Fruit fly (Drosophila melanogaster) whole organism, embryonic: Measurements from ENCODE around the gene CG43338.

ENCODE experiments used
- CG10147 ChIP-seq: fragments of 200-800 bp; sonication (Bioruptor generic); optimal IDR thresholded peaks from 2 replicates; lab custom pipeline; 2019; ENCODE audit warnings: missing biosample characterization, mild to moderate bottlenecking, missing genetic modification characterization, moderate library complexity
- CG10321 ChIP-seq: fragments of 200-800 bp; sonication (Bioruptor generic); IDR thresholded peaks from 2 replicates; pipeline ENCODE4 v1.3.6; 2022; ENCODE audit warnings: missing biosample characterization, missing genetic modification characterization
- CG10431 ChIP-seq: fragments of 200-800 bp; sonication (Bioruptor generic); optimal IDR thresholded peaks from 3 replicates; lab custom pipeline; 2018; ENCODE audit warnings: missing biosample characterization, mild to moderate bottlenecking, missing genetic modification characterization
- CG11085 ChIP-seq: fragments of 200-800 bp; sonication (Bioruptor generic); IDR thresholded peaks from 2 replicates; pipeline ENCODE4 v1.3.6; 2022; ENCODE audit warnings: missing biosample characterization, missing genetic modification characterization
- CG11398 ChIP-seq: fragments of 200-800 bp; sonication (Bioruptor generic); optimal IDR thresholded peaks from 2 replicates; lab custom pipeline; 2016; ENCODE audit warnings: missing biosample characterization, missing genetic modification characterization
- CG14667 ChIP-seq: fragments of 200-800 bp; sonication (Bioruptor generic); IDR thresholded peaks from 2 replicates; pipeline ENCODE4 v1.3.6; 2022; ENCODE audit warnings: missing biosample characterization, missing genetic modification characterization
- CG15011 ChIP-seq: fragments of 200-800 bp; sonication (Bioruptor generic); optimal IDR thresholded peaks from 3 replicates; lab custom pipeline; 2018; ENCODE audit warnings: missing biosample characterization, mild to moderate bottlenecking, missing genetic modification characterization
- CG15073 ChIP-seq: fragments of 200-800 bp; sonication (Bioruptor generic); optimal IDR thresholded peaks from 2 replicates; lab custom pipeline; 2016; ENCODE audit warnings: missing biosample characterization, missing genetic modification characterization
- CG17359 ChIP-seq: fragments of 200-800 bp; sonication (Bioruptor generic); optimal IDR thresholded peaks from 3 replicates; lab custom pipeline; 2018; ENCODE audit warnings: missing biosample characterization, mild to moderate bottlenecking, missing genetic modification characterization, moderate library complexity
- CG18599 ChIP-seq: fragments of 200-800 bp; sonication (Bioruptor generic); optimal IDR thresholded peaks from 3 replicates; lab custom pipeline; 2017; ENCODE audit warnings: missing biosample characterization, missing genetic modification characterization, mild to moderate bottlenecking, moderate library complexity, missing genetic modification reagents
- CG31224 ChIP-seq: fragments of 200-800 bp; sonication (Bioruptor generic); IDR thresholded peaks from 2 replicates; pipeline ENCODE4 v1.3.6; 2022; ENCODE audit warnings: missing biosample characterization, missing genetic modification characterization
- CG4360 ChIP-seq: fragments of 200-800 bp; sonication (Bioruptor generic); IDR thresholded peaks from 2 replicates; pipeline ENCODE4 v1.3.6; 2022; ENCODE audit warnings: missing biosample characterization, missing genetic modification characterization
- CG6813 ChIP-seq: fragments of 200-800 bp; sonication (Bioruptor generic); optimal IDR thresholded peaks from 2 replicates; lab custom pipeline; 2017; ENCODE audit warnings: missing biosample characterization, missing genetic modification characterization, mild to moderate bottlenecking, moderate library complexity, missing genetic modification reagents
- Camta ChIP-seq: fragments of 200-800 bp; sonication (Bioruptor generic); optimal IDR thresholded peaks from 2 replicates; lab custom pipeline; 2016; ENCODE audit warnings: missing biosample characterization, missing genetic modification characterization
- Dek ChIP-seq: fragments of 200-800 bp; sonication (Bioruptor generic); optimal IDR thresholded peaks from 3 replicates; lab custom pipeline; 2019; ENCODE audit warnings: missing biosample characterization, mild to moderate bottlenecking, missing genetic modification characterization, moderate library complexity
- Dip2 ChIP-seq: fragments of 200-800 bp; sonication (Bioruptor generic); IDR thresholded peaks from 2 replicates; pipeline ENCODE4 v1.3.6; 2022; ENCODE audit warnings: missing biosample characterization, missing genetic modification characterization
- Doc2 ChIP-seq: fragments of 200-800 bp; sonication (Bioruptor generic); IDR thresholded peaks from 2 replicates; pipeline ENCODE4 v1.3.6; 2022; ENCODE audit warnings: missing biosample characterization, missing genetic modification characterization
- Doc3 ChIP-seq: fragments of 200-800 bp; sonication (Bioruptor generic); IDR thresholded peaks from 3 replicates; pipeline ENCODE4 v1.3.6; 2022; ENCODE audit warnings: missing biosample characterization, missing genetic modification characterization; ENCODE audit not compliant: partially characterized antibody
- Dref ChIP-seq: fragments of 200-800 bp; sonication (Bioruptor generic); IDR thresholded peaks from 2 replicates; pipeline ENCODE4 v1.3.6; 2022; ENCODE audit warnings: missing biosample characterization, missing genetic modification characterization
- Drgx ChIP-seq: fragments of 200-800 bp; sonication (Bioruptor generic); IDR thresholded peaks from 2 replicates; pipeline ENCODE4 v1.3.6; 2022; ENCODE audit warnings: missing biosample characterization, missing genetic modification characterization
- E2f2 ChIP-seq: fragments of 200-800 bp; sonication (Bioruptor generic); IDR thresholded peaks from 2 replicates; pipeline ENCODE4 v1.3.6; 2022; ENCODE audit warnings: missing biosample characterization, missing genetic modification characterization
- Fer1 ChIP-seq: fragments of 200-800 bp; sonication (Bioruptor generic); optimal IDR thresholded peaks from 2 replicates; lab custom pipeline; 2017; ENCODE audit warnings: missing biosample characterization, mild to moderate bottlenecking, missing genetic modification characterization
- Fer3 ChIP-seq: fragments of 200-800 bp; sonication (Bioruptor generic); optimal IDR thresholded peaks from 2 replicates; lab custom pipeline; 2018; ENCODE audit warnings: missing biosample characterization, mild to moderate bottlenecking, missing genetic modification characterization, moderate library complexity
- Hey ChIP-seq: fragments of 200-800 bp; sonication (Bioruptor generic); optimal IDR thresholded peaks from 3 replicates; lab custom pipeline; 2018; ENCODE audit warnings: missing biosample characterization, mild to moderate bottlenecking, missing genetic modification characterization
- HmgZ ChIP-seq: fragments of 200-800 bp; sonication (Bioruptor generic); optimal IDR thresholded peaks from 2 replicates; lab custom pipeline; 2018; ENCODE audit warnings: missing biosample characterization, mild to moderate bottlenecking, missing genetic modification characterization
- NK7.1 ChIP-seq: fragments of 200-800 bp; sonication (Bioruptor generic); optimal IDR thresholded peaks from 3 replicates; lab custom pipeline; 2016; ENCODE audit warnings: missing biosample characterization, missing genetic modification characterization
- Nf-YC ChIP-seq: fragments of 200-800 bp; optimal IDR thresholded peaks from 3 replicates; lab custom pipeline; 2019; ENCODE audit warnings: missing biosample characterization, mild to moderate bottlenecking, missing genetic modification characterization, moderate library complexity
- bcd ChIP-seq: fragments of 200-800 bp; sonication (Bioruptor generic); optimal IDR thresholded peaks from 2 replicates; lab custom pipeline; 2017; ENCODE audit warnings: missing biosample characterization, mild to moderate bottlenecking, missing genetic modification characterization
- btn ChIP-seq: fragments of 200-800 bp; sonication (Bioruptor generic); optimal IDR thresholded peaks from 2 replicates; lab custom pipeline; 2016; ENCODE audit warnings: missing biosample characterization, missing genetic modification characterization
- crc ChIP-seq: fragments of 200-800 bp; sonication (Bioruptor generic); optimal IDR thresholded peaks from 2 replicates; lab custom pipeline; 2016; ENCODE audit warnings: missing biosample characterization, missing genetic modification characterization
- esg ChIP-seq: fragments of 200-800 bp; sonication (Bioruptor generic); conservative IDR thresholded peaks from 2 replicates; pipeline ENCODE4 v1.3.6; 2022; ENCODE audit warnings: missing biosample characterization, missing genetic modification characterization
- fd102C ChIP-seq: fragments of 200-800 bp; sonication (Bioruptor generic); optimal IDR thresholded peaks from 2 replicates; lab custom pipeline; 2018; ENCODE audit warnings: missing biosample characterization, mild to moderate bottlenecking, missing genetic modification characterization, moderate library complexity
- fd64A ChIP-seq: fragments of 200-800 bp; sonication (Bioruptor generic); optimal IDR thresholded peaks from 3 replicates; lab custom pipeline; 2018; ENCODE audit warnings: missing biosample characterization, mild to moderate bottlenecking, missing genetic modification characterization
- gsb-n ChIP-seq: fragments of 200-800 bp; sonication (Bioruptor generic); optimal IDR thresholded peaks from 3 replicates; lab custom pipeline; 2018; ENCODE audit warnings: missing biosample characterization, mild to moderate bottlenecking, missing genetic modification characterization
- gt ChIP-seq: fragments of 200-800 bp; sonication (Bioruptor generic); IDR thresholded peaks from 2 replicates; pipeline ENCODE4 v1.3.6; 2022; ENCODE audit warnings: missing biosample characterization, missing genetic modification characterization
- h ChIP-seq: fragments of >200 bp; optimal IDR thresholded peaks from 2 replicates; lab custom pipeline; 2017
- jumu ChIP-seq: fragments of 200-800 bp; sonication (Bioruptor generic); optimal IDR thresholded peaks from 3 replicates; lab custom pipeline; 2016; ENCODE audit warnings: missing biosample characterization, missing genetic modification characterization
- luna ChIP-seq: fragments of 200-800 bp; sonication (Bioruptor generic); optimal IDR thresholded peaks from 2 replicates; lab custom pipeline; 2016; ENCODE audit warnings: missing biosample characterization, missing genetic modification characterization
- nmo ChIP-seq: fragments of 200-800 bp; sonication (Bioruptor generic); optimal IDR thresholded peaks from 2 replicates; lab custom pipeline; 2018; ENCODE audit warnings: missing biosample characterization, mild to moderate bottlenecking, missing genetic modification characterization, moderate library complexity
- oc ChIP-seq: fragments of 200-800 bp; sonication (Bioruptor generic); optimal IDR thresholded peaks from 2 replicates; lab custom pipeline; 2018; ENCODE audit warnings: missing biosample characterization, mild to moderate bottlenecking, missing genetic modification characterization, moderate library complexity
- phol ChIP-seq: fragments of 200-800 bp; sonication (Bioruptor generic); optimal IDR thresholded peaks from 3 replicates; lab custom pipeline; 2018; ENCODE audit warnings: missing biosample characterization, mild to moderate bottlenecking, missing genetic modification characterization, moderate library complexity
- pnt ChIP-seq: fragments of 200-800 bp; sonication (Bioruptor generic); optimal IDR thresholded peaks from 3 replicates; lab custom pipeline; 2016; ENCODE audit warnings: missing biosample characterization, missing genetic modification characterization
- pum ChIP-seq: fragments of 200-800 bp; sonication (Bioruptor generic); optimal IDR thresholded peaks from 2 replicates; lab custom pipeline; 2016; ENCODE audit warnings: missing biosample characterization, missing genetic modification characterization
- repo ChIP-seq: fragments of 200-800 bp; sonication (Bioruptor generic); optimal IDR thresholded peaks from 2 replicates; lab custom pipeline; 2016; ENCODE audit warnings: missing biosample characterization, missing genetic modification characterization
- rib ChIP-seq: fragments of 200-800 bp; sonication (Bioruptor generic); IDR thresholded peaks from 2 replicates; pipeline ENCODE4 v1.3.6; 2022; ENCODE audit warnings: missing biosample characterization, missing genetic modification characterization
- scrt ChIP-seq: fragments of 200-800 bp; sonication (Bioruptor generic); optimal IDR thresholded peaks from 2 replicates; lab custom pipeline; 2018; ENCODE audit warnings: missing biosample characterization, mild to moderate bottlenecking, missing genetic modification characterization, moderate library complexity
- slp2 ChIP-seq: fragments of 200-800 bp; sonication (Bioruptor generic); optimal IDR thresholded peaks from 2 replicates; lab custom pipeline; 2016; ENCODE audit warnings: missing biosample characterization, missing genetic modification characterization
- ssp ChIP-seq: fragments of 200-800 bp; sonication (Bioruptor generic); IDR thresholded peaks from 2 replicates; pipeline ENCODE4 v1.3.6; 2022; ENCODE audit warnings: missing biosample characterization, missing genetic modification characterization
- tll ChIP-seq, 2 experiments: fragments of 200-800 bp in 1 of 2; fragments of >200 bp in 1 of 2; sonication (Bioruptor generic) in 1 of 2; optimal IDR thresholded peaks; 2 replicates each; lab custom pipeline; 2017 to 2019; ENCODE audit warnings: missing biosample characterization in 2 of 2, missing genetic modification characterization in 2 of 2, mild to moderate bottlenecking in 1 of 2, moderate library complexity in 1 of 2
- tx ChIP-seq: fragments of 200-800 bp; sonication (Bioruptor generic); optimal IDR thresholded peaks from 2 replicates; lab custom pipeline; 2016; ENCODE audit warnings: missing biosample characterization, missing genetic modification characterization
- zen ChIP-seq: fragments of 200-800 bp; sonication (Bioruptor generic); optimal IDR thresholded peaks from 3 replicates; lab custom pipeline; 2018; ENCODE audit warnings: missing biosample characterization, mild to moderate bottlenecking, missing genetic modification characterization, moderate library complexity

CG43338 gene

dm6 chr2L:18626987-18627386 is 44.1 kb downstream of the CG43338 start (continued):
- TF ChIP-seq CG10147 (GFP tag; lab: Kevin White, UChicago) (peak; percentile 71), gsb-n (tag; lab: Kevin White, UChicago) (peak; percentile 91), Drgx (GFP tag; lab: Robert Waterston, UW) (no peak), CG14667 (no peak), CG11398 (peak; percentile 90), tx (GFP tag; lab: Kevin White, UChicago) (peak; percentile 32), fd64A (GFP tag; lab: Kevin White, UChicago) (peak; percentile 83), luna (GFP tag; lab: Kevin White, UChicago) (peak; percentile 62), crc (GFP tag; lab: Kevin White, UChicago) (peak; percentile 80), CG15011 (GFP tag; lab: Kevin White, UChicago) (peak; percentile 81), CG6813 (GFP tag; lab: Kevin White, UChicago) (peak; percentile 91), Fer1 (GFP tag; lab: Kevin White, UChicago) (peak; percentile 91), CG10431 (peak; percentile 66), esg (GFP tag; lab: Robert Waterston, UW) (no peak), CG31224 (peak; percentile 50; the same call in 1 of the 2 replicates), Hey (tag; lab: Kevin White, UChicago) (peak; percentile 79), CG11085 (GFP tag; lab: Robert Waterston, UW) (peak; percentile 33; the same call in 1 of the 2 replicates), CG4360 (peak; percentile 52), CG17359 (tag; lab: Kevin White, UChicago) (peak; percentile 85), NK7.1 (peak; percentile 76), Camta (GFP tag; lab: Kevin White, UChicago) (peak; percentile 88), phol (tag; lab: Kevin White, UChicago) (no peak), rib (GFP tag; lab: Robert Waterston, UW) (peak; percentile 77), Dek (peak; percentile 82), h (lab: Kevin White, UChicago) (no peak), zen (tag; lab: Kevin White, UChicago) (peak; percentile 17), scrt (peak; percentile 78), Dref (GFP tag; lab: Robert Waterston, UW) (no peak), E2f2 (GFP tag; lab: Robert Waterston, UW) (peak; percentile 47; the same call in 1 of the 2 replicates), ssp (GFP tag; lab: Robert Waterston, UW) (no peak), gt (no peak), CG15073 (GFP tag; lab: Kevin White, UChicago) (no peak), slp2 (GFP tag; lab: Kevin White, UChicago) (peak; percentile 66), btn (GFP tag; lab: Kevin White, UChicago) (peak; percentile 65), pum (GFP tag; lab: Kevin White, UChicago) (peak; percentile 61), Doc2 (GFP tag; lab: Robert Waterston, UW) (no peak), repo (GFP tag; lab: Kevin White, UChicago) (peak; percentile 76), bcd (GFP tag; lab: Kevin White, UChicago) (peak; percentile 81), Fer3 (tag; lab: Kevin White, UChicago) (peak; percentile 80), oc (tag; lab: Kevin White, UChicago) (peak; percentile 93), Doc3 (GFP tag; lab: Robert Waterston, UW) (no peak), fd102C (GFP tag; lab: Kevin White, UChicago) (peak; percentile 65), tll (GFP tag; optimal IDR thresholded peaks at IDR 0.05; lab: Kevin White, UChicago) (peak in 1 of 2 experiments; percentile 68), Dip2 (GFP tag; lab: Robert Waterston, UW) (no peak), CG18599 (GFP tag; lab: Kevin White, UChicago) (peak; percentile 93), CG10321 (GFP tag; lab: Robert Waterston, UW) (0 out of 2 replicates have a peak, but pooled peaks have one; percentile 27), nmo (peak; percentile 21), HmgZ (tag; lab: Kevin White, UChicago) (peak; percentile 80), pnt (peak; percentile 77), jumu (GFP tag; lab: Kevin White, UChicago) (peak; percentile 46), Nf-YC (tag; lab: Kevin White, UChicago) (peak; percentile 13)
